Fruit fly (Drosophila melanogaster) whole organism, embryonic: Measurements from ENCODE around the gene Fife.

ENCODE experiments used
- Adf1 ChIP-seq: fragments of 200-800 bp; sonication (Bioruptor generic); IDR thresholded peaks from 2 replicates; pipeline ENCODE4 v1.3.6; 2022; ENCODE audit warnings: missing biosample characterization, missing genetic modification characterization
- Atf3 ChIP-seq: fragments of 200-800 bp; sonication (Bioruptor generic); optimal IDR thresholded peaks from 3 replicates; lab custom pipeline; 2016; ENCODE audit warnings: missing biosample characterization, missing genetic modification characterization
- Bteb2 ChIP-seq: fragments of 200-800 bp; sonication (Bioruptor generic); optimal IDR thresholded peaks from 2 replicates; lab custom pipeline; 2016; ENCODE audit warnings: missing biosample characterization, missing genetic modification characterization
- CG12219 ChIP-seq: fragments of 200-800 bp; sonication (Bioruptor generic); optimal IDR thresholded peaks from 3 replicates; lab custom pipeline; 2018; ENCODE audit warnings: missing biosample characterization, mild to moderate bottlenecking, missing genetic modification characterization
- CG13424 ChIP-seq: fragments of 200-800 bp; sonication (Bioruptor generic); optimal IDR thresholded peaks from 2 replicates; lab custom pipeline; 2019; ENCODE audit warnings: missing biosample characterization, mild to moderate bottlenecking, missing genetic modification characterization, moderate library complexity
- CG14710 ChIP-seq: fragments of 200-800 bp; sonication (Bioruptor generic); optimal IDR thresholded peaks from 3 replicates; lab custom pipeline; 2019; ENCODE audit warnings: missing biosample characterization, mild to moderate bottlenecking, missing genetic modification characterization, moderate library complexity
- CG1603 ChIP-seq: fragments of 200-800 bp; sonication (Bioruptor generic); optimal IDR thresholded peaks from 2 replicates; lab custom pipeline; 2019; ENCODE audit warnings: missing biosample characterization, mild to moderate bottlenecking, missing genetic modification characterization, moderate library complexity
- CG17361 ChIP-seq: fragments of 200-800 bp; sonication (Bioruptor generic); IDR thresholded peaks from 3 replicates; pipeline ENCODE4 v1.3.6; 2022; ENCODE audit warnings: missing biosample characterization, missing genetic modification characterization
- CG31388 ChIP-seq: fragments of 200-800 bp; sonication (Bioruptor generic); optimal IDR thresholded peaks from 2 replicates; lab custom pipeline; 2016; ENCODE audit warnings: missing biosample characterization, missing genetic modification characterization
- CG31441 ChIP-seq: fragments of 200-800 bp; sonication (Bioruptor generic); IDR thresholded peaks from 2 replicates; pipeline ENCODE4 v1.3.6; 2022; ENCODE audit warnings: missing biosample characterization, missing genetic modification characterization
- CG3407 ChIP-seq: fragments of 200-800 bp; sonication (Bioruptor generic); optimal IDR thresholded peaks from 2 replicates; lab custom pipeline; 2018; ENCODE audit warnings: missing biosample characterization, mild to moderate bottlenecking, missing genetic modification characterization
- CG4820 ChIP-seq: fragments of 200-800 bp; sonication (Bioruptor generic); optimal IDR thresholded peaks from 3 replicates; lab custom pipeline; 2016; ENCODE audit warnings: missing biosample characterization, missing genetic modification characterization
- CG9817 ChIP-seq: fragments of 200-800 bp; sonication (Bioruptor generic); optimal IDR thresholded peaks from 2 replicates; lab custom pipeline; 2018; ENCODE audit warnings: missing biosample characterization, mild to moderate bottlenecking, missing genetic modification characterization, moderate library complexity
- CHES-1-like ChIP-seq: fragments of 200-800 bp; sonication (Bioruptor generic); optimal IDR thresholded peaks from 2 replicates; lab custom pipeline; 2016; ENCODE audit warnings: missing biosample characterization, missing genetic modification characterization
- CoRest ChIP-seq: fragments of 200-800 bp; sonication (Bioruptor generic); optimal IDR thresholded peaks from 3 replicates; lab custom pipeline; 2018; ENCODE audit warnings: missing biosample characterization, mild to moderate bottlenecking, missing genetic modification characterization, moderate library complexity
- Dad ChIP-seq: fragments of 200-800 bp; sonication (Bioruptor generic); optimal IDR thresholded peaks from 3 replicates; lab custom pipeline; 2016; ENCODE audit warnings: missing biosample characterization, missing genetic modification characterization
- Dbx ChIP-seq: fragments of 200-800 bp; sonication (Bioruptor generic); IDR thresholded peaks from 3 replicates; pipeline ENCODE4 v1.3.6; 2022; ENCODE audit warnings: missing biosample characterization, missing genetic modification characterization
- ERR ChIP-seq: fragments of 200-800 bp; sonication (Bioruptor generic); optimal IDR thresholded peaks from 2 replicates; lab custom pipeline; 2016; ENCODE audit warnings: missing biosample characterization, missing genetic modification characterization
- Ets65A ChIP-seq: fragments of 200-800 bp; sonication (Bioruptor generic); peaks from one replicate; lab custom pipeline; 2016; ENCODE audit warnings: missing biosample characterization, missing genetic modification characterization
- HLH54F ChIP-seq: fragments of 200-800 bp; sonication (Bioruptor generic); optimal IDR thresholded peaks from 3 replicates; lab custom pipeline; 2016; ENCODE audit warnings: missing biosample characterization, missing genetic modification characterization
- HLHmδ ChIP-seq: fragments of 200-800 bp; sonication (Bioruptor generic); optimal IDR thresholded peaks from 2 replicates; lab custom pipeline; 2018; ENCODE audit warnings: missing biosample characterization, mild to moderate bottlenecking, missing genetic modification characterization, moderate library complexity
- Hmx ChIP-seq: fragments of 200-800 bp; sonication (Bioruptor generic); optimal IDR thresholded peaks from 2 replicates; lab custom pipeline; 2016; ENCODE audit warnings: missing biosample characterization, missing genetic modification characterization
- Hr3 ChIP-seq: fragments of 200-800 bp; sonication (Bioruptor generic); optimal IDR thresholded peaks from 3 replicates; lab custom pipeline; 2016; ENCODE audit warnings: missing biosample characterization, missing genetic modification characterization
- Hsf ChIP-seq: fragments of 200-800 bp; sonication (Bioruptor generic); optimal IDR thresholded peaks from 3 replicates; lab custom pipeline; 2016; ENCODE audit warnings: missing biosample characterization, missing genetic modification characterization
- MESR4 ChIP-seq: fragments of 200-800 bp; sonication (Bioruptor generic); optimal IDR thresholded peaks from 2 replicates; lab custom pipeline; 2018; ENCODE audit warnings: missing biosample characterization, mild to moderate bottlenecking, missing genetic modification characterization, moderate library complexity
- Mad ChIP-seq: fragments of 200-800 bp; sonication (Bioruptor generic); optimal IDR thresholded peaks from 2 replicates; lab custom pipeline; 2016; ENCODE audit warnings: missing biosample characterization, missing genetic modification characterization
- Oli ChIP-seq: fragments of 200-800 bp; sonication (Bioruptor generic); optimal IDR thresholded peaks from 2 replicates; lab custom pipeline; 2018; ENCODE audit warnings: missing biosample characterization, mild to moderate bottlenecking, missing genetic modification characterization, moderate library complexity
- Optix ChIP-seq: fragments of 200-800 bp; sonication (Bioruptor generic); IDR thresholded peaks from 3 replicates; pipeline ENCODE4 v1.3.6; 2022; ENCODE audit warnings: missing biosample characterization, missing genetic modification characterization
- PHDP ChIP-seq: fragments of 200-800 bp; sonication (Bioruptor generic); optimal IDR thresholded peaks from 3 replicates; lab custom pipeline; 2018; ENCODE audit warnings: missing biosample characterization, mild to moderate bottlenecking, missing genetic modification characterization, moderate library complexity
- Ssrp ChIP-seq: fragments of 200-800 bp; sonication (Bioruptor generic); optimal IDR thresholded peaks from 2 replicates; lab custom pipeline; 2018; ENCODE audit warnings: missing biosample characterization, mild to moderate bottlenecking, missing genetic modification characterization, moderate library complexity
- ap ChIP-seq: fragments of 200-800 bp; sonication (Bioruptor generic); IDR thresholded peaks from 2 replicates; pipeline ENCODE4 v1.3.6; 2022; ENCODE audit warnings: missing biosample characterization, missing genetic modification characterization
- ase ChIP-seq: fragments of 200-800 bp; sonication (Bioruptor generic); IDR thresholded peaks from 3 replicates; pipeline ENCODE4 v1.3.6; 2022; ENCODE audit warnings: missing biosample characterization, missing genetic modification characterization
- chif ChIP-seq, 2 experiments: fragments of 200-800 bp; sonication (Bioruptor generic); optimal IDR thresholded peaks; 3 replicates each; lab custom pipeline; 2016; ENCODE audit warnings: missing biosample characterization in 2 of 2, missing genetic modification characterization in 2 of 2
- chm ChIP-seq: fragments of 200-800 bp; sonication (Bioruptor generic); IDR thresholded peaks from 2 replicates; pipeline ENCODE4 v1.3.6; 2022; ENCODE audit warnings: missing biosample characterization, missing genetic modification characterization
- crc ChIP-seq: fragments of 200-800 bp; sonication (Bioruptor generic); optimal IDR thresholded peaks from 2 replicates; lab custom pipeline; 2016; ENCODE audit warnings: missing biosample characterization, missing genetic modification characterization
- ewg ChIP-seq: fragments of 200-800 bp; sonication (Bioruptor generic); optimal IDR thresholded peaks from 3 replicates; lab custom pipeline; 2017; ENCODE audit warnings: mild to moderate bottlenecking, missing biosample characterization, missing genetic modification reagents, missing genetic modification characterization
- gfzf ChIP-seq: fragments of 200-800 bp; sonication (Bioruptor generic); optimal IDR thresholded peaks from 2 replicates; lab custom pipeline; 2016; ENCODE audit warnings: missing biosample characterization, mild to moderate bottlenecking, missing genetic modification characterization, moderate library complexity
- ham ChIP-seq: fragments of 200-800 bp; sonication (Bioruptor generic); IDR thresholded peaks from 2 replicates; pipeline ENCODE4 v1.3.6; 2022; ENCODE audit warnings: missing biosample characterization, missing genetic modification characterization
- hb ChIP-seq: fragments of 200-800 bp; sonication (Bioruptor generic); IDR thresholded peaks from 3 replicates; pipeline ENCODE4 v1.3.6; 2022; ENCODE audit warnings: missing biosample characterization, missing genetic modification characterization; ENCODE audit not compliant: partially characterized antibody
- inv ChIP-seq: fragments of 200-800 bp; sonication (Bioruptor generic); IDR thresholded peaks from 2 replicates; pipeline ENCODE4 v1.3.6; 2022; ENCODE audit warnings: missing biosample characterization, missing genetic modification characterization; ENCODE audit not compliant: partially characterized antibody
- lbe ChIP-seq: fragments of 200-800 bp; sonication (Bioruptor generic); optimal IDR thresholded peaks from 2 replicates; lab custom pipeline; 2016; ENCODE audit warnings: missing biosample characterization, mild to moderate bottlenecking, missing genetic modification characterization
- nerfin-2 ChIP-seq: fragments of 200-800 bp; sonication (Bioruptor generic); IDR thresholded peaks from 2 replicates; pipeline ENCODE4 v1.3.6; 2022; ENCODE audit warnings: missing biosample characterization, missing genetic modification characterization; ENCODE audit not compliant: partially characterized antibody
- nom ChIP-seq: fragments of 200-800 bp; sonication (Bioruptor generic); optimal IDR thresholded peaks from 2 replicates; lab custom pipeline; 2017; ENCODE audit warnings: missing biosample characterization, missing genetic modification characterization, mild to moderate bottlenecking, moderate library complexity, missing genetic modification reagents
- ro ChIP-seq: fragments of 200-800 bp; sonication (Bioruptor generic); IDR thresholded peaks from 2 replicates; pipeline ENCODE4 v1.3.6; 2022; ENCODE audit warnings: missing biosample characterization, missing genetic modification characterization
- sc ChIP-seq, 3 experiments: fragments of >200 bp in 2 of 3; fragments of 200-800 bp in 1 of 3; sonication (Bioruptor generic) in 1 of 3; optimal IDR thresholded peaks; 2 replicates in 2 of 3; 3 replicates in 1 of 3; lab custom pipeline; 2017; ENCODE audit warnings: mild to moderate bottlenecking in 1 of 3, missing biosample characterization in 1 of 3, missing genetic modification characterization in 1 of 3, missing genetic modification reagents in 1 of 3
- stc ChIP-seq: fragments of 200-800 bp; sonication (Bioruptor generic); IDR thresholded peaks from 2 replicates; pipeline ENCODE4 v1.3.6; 2022; ENCODE audit warnings: missing biosample characterization, missing genetic modification characterization
- tap ChIP-seq: fragments of 200-800 bp; optimal IDR thresholded peaks from 3 replicates; lab custom pipeline; 2019; ENCODE audit warnings: missing biosample characterization, mild to moderate bottlenecking, missing genetic modification characterization, moderate library complexity
- tio ChIP-seq: fragments of 200-800 bp; sonication (Bioruptor generic); optimal IDR thresholded peaks from 2 replicates; lab custom pipeline; 2017; ENCODE audit warnings: missing biosample characterization, missing genetic modification characterization, inconsistent platforms
- tx ChIP-seq: fragments of 200-800 bp; sonication (Bioruptor generic); optimal IDR thresholded peaks from 2 replicates; lab custom pipeline; 2016; ENCODE audit warnings: missing biosample characterization, missing genetic modification characterization
- zfh1 ChIP-seq: fragments of 200-800 bp; sonication (Bioruptor generic); IDR thresholded peaks from 3 replicates; pipeline ENCODE4 v1.3.6; 2022; ENCODE audit warnings: missing biosample characterization, missing genetic modification characterization

Fife gene

dm6 chr3L:2631406-2631805, 80.1 kb downstream of the Fife start, which contains the start of the genes CG42245 and MEP-1 (continued):
- 0 out of 2 replicates have a peak, but pooled peaks have one; percentile 10 for TF ChIP-seq Adf1 (GFP tag; lab: Robert Waterston, UW)
- TF ChIP-seq CG12219: peak; percentile 35
- peak; percentile 22; the same call in 1 of the 3 replicates for TF ChIP-seq Dbx (GFP tag; lab: Robert Waterston, UW)
- TF ChIP-seq ase (GFP tag; lab: Robert Waterston, UW): no peak
- TF ChIP-seq zfh1 (GFP tag; lab: Robert Waterston, UW): peak; percentile 36; the same call in 1 of the 3 replicates
- TF ChIP-seq CG3407 (GFP tag; lab: Kevin White, UChicago): peak; percentile 16
- TF ChIP-seq Atf3 (GFP tag; lab: Kevin White, UChicago): peak; percentile 22
- TF ChIP-seq CG14710 (tag; lab: Kevin White, UChicago): peak; percentile 80
- TF ChIP-seq stc (GFP tag; lab: Robert Waterston, UW): no peak
- TF ChIP-seq Ets65A (GFP tag; lab: Kevin White, UChicago): peak; percentile 95
- peak; percentile 70 for TF ChIP-seq Bteb2
- TF ChIP-seq HLHmδ (GFP tag; lab: Kevin White, UChicago): no peak
- no peak for TF ChIP-seq nom (GFP tag; lab: Kevin White, UChicago)
- TF ChIP-seq tio (GFP tag; lab: Kevin White, UChicago): no peak
- TF ChIP-seq CG13424 (tag; lab: Kevin White, UChicago): peak; percentile 17
- peak; percentile 20 for TF ChIP-seq Hr3 (GFP tag; lab: Kevin White, UChicago)
- TF ChIP-seq Dad: peak; percentile 57
- peak; percentile 43; the same call in 1 of the 2 replicates for TF ChIP-seq inv (GFP tag; lab: Robert Waterston, UW)
- TF ChIP-seq chif (GFP tag; optimal IDR thresholded peaks at IDR 0.05; lab: Kevin White, UChicago): peak; percentile 12 to 28
- TF ChIP-seq ap: no peak
- TF ChIP-seq hb: 0 out of 3 replicates have a peak, but pooled peaks have one; percentile 50
- TF ChIP-seq sc (optimal IDR thresholded peaks at IDR 0.05; lab: Kevin White, UChicago): no peak
- TF ChIP-seq sc (GFP tag; optimal IDR thresholded peaks at IDR 0.05; lab: Kevin White, UChicago): peak; percentile 1
- peak; percentile 49; the same call in 1 of the 3 replicates for TF ChIP-seq CG17361 (GFP tag; lab: Robert Waterston, UW)
- no peak for TF ChIP-seq Hmx (GFP tag; lab: Kevin White, UChicago)
- peak; percentile 18 for TF ChIP-seq CG9817 (tag; lab: Kevin White, UChicago)
- TF ChIP-seq Ssrp (tag; lab: Kevin White, UChicago): peak; percentile 16
- peak; percentile 66 for TF ChIP-seq CoRest
- no peak for TF ChIP-seq ewg (GFP tag; lab: Kevin White, UChicago)
- peak; percentile 41 for TF ChIP-seq CHES-1-like (GFP tag; lab: Kevin White, UChicago)
- TF ChIP-seq Optix (GFP tag; lab: Robert Waterston, UW): no peak
- peak; percentile 25 for TF ChIP-seq tx (GFP tag; lab: Kevin White, UChicago)
- TF ChIP-seq CG31441 (GFP tag; lab: Robert Waterston, UW): no peak
- TF ChIP-seq HLH54F (GFP tag; lab: Kevin White, UChicago): peak; percentile 58
- peak; percentile 15 for TF ChIP-seq gfzf (GFP tag; lab: Kevin White, UChicago)
- no peak for TF ChIP-seq ro (GFP tag; lab: Robert Waterston, UW)
- peak; percentile 54 for TF ChIP-seq Mad (GFP tag; lab: Kevin White, UChicago)
- peak; percentile 61 for TF ChIP-seq nerfin-2
- TF ChIP-seq CG31388 (GFP tag; lab: Kevin White, UChicago): peak; percentile 20
- TF ChIP-seq ham (GFP tag; lab: Robert Waterston, UW): no peak
- TF ChIP-seq CG1603: peak; percentile 71
- TF ChIP-seq tap (tag; lab: Kevin White, UChicago): peak; percentile 13
- peak; percentile 43 for TF ChIP-seq Oli (tag; lab: Kevin White, UChicago)
- TF ChIP-seq lbe (GFP tag; lab: Kevin White, UChicago): peak; percentile 74
- no peak for TF ChIP-seq PHDP (tag; lab: Kevin White, UChicago)
- TF ChIP-seq Hsf (GFP tag; lab: Kevin White, UChicago): peak; percentile 63
- TF ChIP-seq ERR (GFP tag; lab: Kevin White, UChicago): peak; percentile 10
- peak; percentile 46 for TF ChIP-seq MESR4 (GFP tag; lab: Kevin White, UChicago)
- peak; percentile 14 for TF ChIP-seq crc
- no peak for TF ChIP-seq chm (GFP tag; lab: Robert Waterston, UW)
- peak; percentile 41 for TF ChIP-seq CG4820 (GFP tag; lab: Kevin White, UChicago)
